Fruit fly (Drosophila melanogaster) whole organism, embryonic: ENCODE measurements around the gene slf.

Source experiments
- Atf-2 ChIP-seq: fragments of 200-800 bp; sonication (Bioruptor generic); optimal IDR thresholded peaks from 2 replicates; lab custom pipeline; 2016; ENCODE audit warnings: missing biosample characterization, missing genetic modification characterization
- Bteb2 ChIP-seq: fragments of 200-800 bp; sonication (Bioruptor generic); optimal IDR thresholded peaks from 2 replicates; lab custom pipeline; 2016; ENCODE audit warnings: missing biosample characterization, missing genetic modification characterization
- CG10431 ChIP-seq: fragments of 200-800 bp; sonication (Bioruptor generic); optimal IDR thresholded peaks from 3 replicates; lab custom pipeline; 2018; ENCODE audit warnings: missing biosample characterization, mild to moderate bottlenecking, missing genetic modification characterization
- CG10959 ChIP-seq: fragments of 200-800 bp; sonication (Bioruptor generic); IDR thresholded peaks from 2 replicates; pipeline ENCODE4 v1.3.6; 2022; ENCODE audit warnings: missing biosample characterization, missing genetic modification characterization
- CG11247 ChIP-seq: fragments of 200-800 bp; sonication (Bioruptor generic); IDR thresholded peaks from 2 replicates; pipeline ENCODE4 v1.3.6; 2022; ENCODE audit warnings: missing biosample characterization, missing genetic modification characterization
- CG1233 ChIP-seq: fragments of 200-800 bp; sonication (Bioruptor generic); optimal IDR thresholded peaks from 4 replicates; lab custom pipeline; 2018; ENCODE audit warnings: missing biosample characterization, mild to moderate bottlenecking, missing genetic modification characterization
- CG13624 ChIP-seq: fragments of 200-800 bp; sonication (Bioruptor generic); optimal IDR thresholded peaks from 2 replicates; lab custom pipeline; 2016; ENCODE audit warnings: missing biosample characterization, missing genetic modification characterization
- CG15601 ChIP-seq: fragments of 200-800 bp; sonication (Bioruptor generic); optimal IDR thresholded peaks from 3 replicates; lab custom pipeline; 2019; ENCODE audit warnings: missing biosample characterization, mild to moderate bottlenecking, missing genetic modification characterization, moderate library complexity
- CG17612 ChIP-seq: fragments of 200-800 bp; sonication (Bioruptor generic); IDR thresholded peaks from 2 replicates; pipeline ENCODE4 v1.3.6; 2022; ENCODE audit warnings: missing biosample characterization, missing genetic modification characterization
- CG18011 ChIP-seq: fragments of 200-800 bp; sonication (Bioruptor generic); optimal IDR thresholded peaks from 2 replicates; lab custom pipeline; 2017; ENCODE audit warnings: missing biosample characterization, missing genetic modification characterization, mild to moderate bottlenecking, moderate library complexity, missing genotype
- CG2120 ChIP-seq: fragments of 200-800 bp; sonication (Bioruptor generic); optimal IDR thresholded peaks from 3 replicates; lab custom pipeline; 2016; ENCODE audit warnings: missing biosample characterization, missing genetic modification characterization
- CG33213 ChIP-seq: fragments of 200-800 bp; sonication (Bioruptor generic); optimal IDR thresholded peaks from 3 replicates; lab custom pipeline; 2016; ENCODE audit warnings: missing biosample characterization, missing genetic modification characterization
- CG3407 ChIP-seq: fragments of 200-800 bp; sonication (Bioruptor generic); optimal IDR thresholded peaks from 2 replicates; lab custom pipeline; 2018; ENCODE audit warnings: missing biosample characterization, mild to moderate bottlenecking, missing genetic modification characterization
- CG43689 ChIP-seq: fragments of 200-800 bp; sonication (Bioruptor generic); IDR thresholded peaks from 2 replicates; pipeline ENCODE4 v1.3.6; 2022; ENCODE audit warnings: missing biosample characterization, missing genetic modification characterization
- CG8478 ChIP-seq: fragments of >200 bp; optimal IDR thresholded peaks from 2 replicates; lab custom pipeline; 2018
- CG9797 ChIP-seq: fragments of 200-800 bp; sonication (Bioruptor generic); optimal IDR thresholded peaks from 3 replicates; lab custom pipeline; 2018; ENCODE audit warnings: missing biosample characterization, mild to moderate bottlenecking, missing genetic modification characterization
- Deaf1 ChIP-seq: fragments of 200-800 bp; optimal IDR thresholded peaks from 3 replicates; lab custom pipeline; 2019; ENCODE audit warnings: missing biosample characterization, mild to moderate bottlenecking, missing genetic modification characterization, moderate library complexity
- Dp ChIP-seq: fragments of 200-800 bp; sonication (Bioruptor generic); optimal IDR thresholded peaks from 2 replicates; lab custom pipeline; 2018; ENCODE audit warnings: missing biosample characterization, mild to moderate bottlenecking, missing genetic modification characterization, moderate library complexity
- Ets65A ChIP-seq: fragments of 200-800 bp; sonication (Bioruptor generic); peaks from one replicate; lab custom pipeline; 2016; ENCODE audit warnings: missing biosample characterization, missing genetic modification characterization
- Ets97D ChIP-seq: fragments of 200-800 bp; sonication (Bioruptor generic); optimal IDR thresholded peaks from 3 replicates; lab custom pipeline; 2016; ENCODE audit warnings: missing biosample characterization, missing genetic modification characterization
- GATAe ChIP-seq: fragments of 200-800 bp; sonication (Bioruptor generic); conservative IDR thresholded peaks from 2 replicates; pipeline ENCODE4 v1.3.6; 2022; ENCODE audit warnings: missing biosample characterization, missing genetic modification characterization
- Hmr ChIP-seq: fragments of 200-800 bp; sonication (Bioruptor generic); optimal IDR thresholded peaks from 3 replicates; lab custom pipeline; 2017; ENCODE audit warnings: mild to moderate bottlenecking, missing biosample characterization, missing genetic modification reagents, missing genetic modification characterization
- Hr39 ChIP-seq: fragments of >200 bp; optimal IDR thresholded peaks from 2 replicates; lab custom pipeline; 2017
- MTF-1 ChIP-seq: fragments of 200-800 bp; sonication (Bioruptor generic); optimal IDR thresholded peaks from 2 replicates; lab custom pipeline; 2018; ENCODE audit warnings: missing biosample characterization, mild to moderate bottlenecking, missing genetic modification characterization, borderline replicate concordance
- Meics ChIP-seq: fragments of 200-800 bp; sonication (Bioruptor generic); optimal IDR thresholded peaks from 2 replicates; lab custom pipeline; 2017; ENCODE audit warnings: missing biosample characterization, mild to moderate bottlenecking, missing genetic modification characterization
- Mrtf ChIP-seq: fragments of 200-800 bp; sonication (Bioruptor generic); IDR thresholded peaks from 3 replicates; pipeline ENCODE4 v1.3.6; 2022; ENCODE audit warnings: missing biosample characterization, missing genetic modification characterization
- Nf-YB ChIP-seq: fragments of 200-800 bp; sonication (Bioruptor generic); optimal IDR thresholded peaks from 3 replicates; lab custom pipeline; 2019; ENCODE audit warnings: missing biosample characterization, mild to moderate bottlenecking, missing genetic modification characterization, moderate library complexity
- Ssrp ChIP-seq: fragments of 200-800 bp; sonication (Bioruptor generic); optimal IDR thresholded peaks from 2 replicates; lab custom pipeline; 2018; ENCODE audit warnings: missing biosample characterization, mild to moderate bottlenecking, missing genetic modification characterization, moderate library complexity
- amos ChIP-seq: fragments of 200-800 bp; sonication (Bioruptor generic); IDR thresholded peaks from 2 replicates; pipeline ENCODE4 v1.3.6; 2022; ENCODE audit warnings: missing biosample characterization, missing genetic modification characterization; ENCODE audit not compliant: partially characterized antibody
- bab2 ChIP-seq: fragments of 200-800 bp; sonication (Bioruptor generic); optimal IDR thresholded peaks from 2 replicates; lab custom pipeline; 2016; ENCODE audit warnings: missing biosample characterization, missing genetic modification characterization
- bowl ChIP-seq: fragments of 200-800 bp; sonication (Bioruptor generic); IDR thresholded peaks from 2 replicates; pipeline ENCODE4 v1.3.6; 2022; ENCODE audit warnings: missing biosample characterization, missing genetic modification characterization
- btn ChIP-seq: fragments of 200-800 bp; sonication (Bioruptor generic); optimal IDR thresholded peaks from 2 replicates; lab custom pipeline; 2016; ENCODE audit warnings: missing biosample characterization, missing genetic modification characterization
- cas ChIP-seq: fragments of 200-800 bp; sonication (Bioruptor generic); IDR thresholded peaks from 2 replicates; pipeline ENCODE4 v1.3.6; 2022; ENCODE audit warnings: missing biosample characterization, missing genetic modification characterization
- chn ChIP-seq: fragments of 200-800 bp; sonication (Bioruptor generic); optimal IDR thresholded peaks from 2 replicates; lab custom pipeline; 2016; ENCODE audit warnings: missing biosample characterization, missing genetic modification characterization
- da ChIP-seq: fragments of 200-800 bp; sonication (Bioruptor generic); optimal IDR thresholded peaks from 2 replicates; lab custom pipeline; 2016; ENCODE audit warnings: missing biosample characterization, missing genetic modification characterization
- dimm ChIP-seq: fragments of 200-800 bp; sonication (Bioruptor generic); IDR thresholded peaks from 2 replicates; pipeline ENCODE4 v1.3.6; 2022; ENCODE audit warnings: missing biosample characterization, missing genetic modification characterization
- disco-r ChIP-seq: fragments of 200-800 bp; sonication (Bioruptor generic); optimal IDR thresholded peaks from 2 replicates; lab custom pipeline; 2016; ENCODE audit warnings: missing biosample characterization, missing genetic modification characterization
- dpn ChIP-seq, 2 experiments: fragments of 200-800 bp; sonication (Bioruptor generic); optimal IDR thresholded peaks; 3 replicates each; lab custom pipeline; 2016; ENCODE audit warnings: missing biosample characterization in 2 of 2, missing genetic modification characterization in 2 of 2
- exex ChIP-seq: fragments of 200-800 bp; sonication (Bioruptor generic); optimal IDR thresholded peaks from 4 replicates; lab custom pipeline; 2018; ENCODE audit warnings: missing biosample characterization, mild to moderate bottlenecking, missing genetic modification characterization, moderate library complexity
- fd3F ChIP-seq: fragments of 200-800 bp; sonication (Bioruptor generic); optimal IDR thresholded peaks from 2 replicates; lab custom pipeline; 2018; ENCODE audit warnings: missing biosample characterization, mild to moderate bottlenecking, missing genetic modification characterization, moderate library complexity
- hkb ChIP-seq, 2 experiments: fragments of 200-800 bp in 1 of 2; fragments of >200 bp in 1 of 2; sonication (Bioruptor generic) in 1 of 2; IDR thresholded peaks in 1 of 2; optimal IDR thresholded peaks in 1 of 2; 2 replicates each; pipeline versions ENCODE4 v1.3.6 to Lab custom; 2017 to 2022; ENCODE audit warnings: missing biosample characterization in 1 of 2, missing genetic modification characterization in 1 of 2
- mirr ChIP-seq: fragments of 200-800 bp; sonication (Bioruptor generic); optimal IDR thresholded peaks from 3 replicates; lab custom pipeline; 2018; ENCODE audit warnings: missing biosample characterization, mild to moderate bottlenecking, missing genetic modification characterization
- p53 ChIP-seq: fragments of 200-800 bp; sonication (Bioruptor generic); optimal IDR thresholded peaks from 2 replicates; lab custom pipeline; 2016; ENCODE audit warnings: missing biosample characterization, missing genetic modification characterization
- phol ChIP-seq: fragments of 200-800 bp; sonication (Bioruptor generic); optimal IDR thresholded peaks from 3 replicates; lab custom pipeline; 2018; ENCODE audit warnings: missing biosample characterization, mild to moderate bottlenecking, missing genetic modification characterization, moderate library complexity
- pzg ChIP-seq: fragments of 200-800 bp; sonication (Bioruptor generic); optimal IDR thresholded peaks from 3 replicates; lab custom pipeline; 2018; ENCODE audit warnings: missing biosample characterization, mild to moderate bottlenecking, missing genetic modification characterization, moderate library complexity
- row ChIP-seq: fragments of 200-800 bp; sonication (Bioruptor generic); IDR thresholded peaks from 3 replicates; pipeline ENCODE4 v1.3.6; 2022; ENCODE audit warnings: missing biosample characterization, missing genetic modification characterization
- sens-2 ChIP-seq: fragments of 200-800 bp; sonication (Bioruptor generic); IDR thresholded peaks from 2 replicates; pipeline ENCODE4 v1.3.6; 2022; ENCODE audit warnings: missing biosample characterization, missing genetic modification characterization
- ttk ChIP-seq: fragments of 200-800 bp; sonication (Bioruptor generic); IDR thresholded peaks from 2 replicates; pipeline ENCODE4 v2.1.2; 2022; ENCODE audit warnings: missing biosample characterization, missing genetic modification characterization
- unpg ChIP-seq: fragments of 200-800 bp; sonication (Bioruptor generic); optimal IDR thresholded peaks from 3 replicates; lab custom pipeline; 2018; ENCODE audit warnings: missing biosample characterization, mild to moderate bottlenecking, missing genetic modification characterization, moderate library complexity
- zen ChIP-seq: fragments of 200-800 bp; sonication (Bioruptor generic); optimal IDR thresholded peaks from 3 replicates; lab custom pipeline; 2018; ENCODE audit warnings: missing biosample characterization, mild to moderate bottlenecking, missing genetic modification characterization, moderate library complexity
- zen2 ChIP-seq: fragments of 200-800 bp; sonication (Bioruptor generic); IDR thresholded peaks from 3 replicates; pipeline ENCODE4 v1.3.6; 2022; ENCODE audit warnings: missing biosample characterization, missing genetic modification characterization; ENCODE audit not compliant: partially characterized antibody

slf gene

DNA sequence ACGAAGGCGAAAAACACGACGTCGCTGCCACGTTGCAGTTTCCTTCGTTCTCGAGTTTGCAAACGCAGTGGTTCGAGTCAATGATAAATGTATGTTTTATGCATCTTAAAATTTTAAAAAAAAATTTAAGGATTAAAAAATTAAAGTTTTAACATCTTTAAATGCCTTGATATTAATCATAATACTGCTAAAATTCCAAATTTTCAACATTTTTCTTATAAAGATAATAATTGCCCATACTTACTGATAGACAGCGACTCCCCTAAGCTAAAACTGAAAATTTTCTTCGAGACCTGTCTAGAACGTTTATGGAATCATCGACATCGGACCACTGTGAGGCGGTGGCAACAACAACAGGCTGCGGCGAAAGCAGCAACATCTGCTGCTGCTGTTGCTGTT, 19.6 kb upstream of the slf start (continued):
- TF ChIP-seq pzg (GFP tag; lab: Kevin White, UChicago) = no peak
- peak; percentile 58 for TF ChIP-seq unpg (GFP tag; lab: Kevin White, UChicago)
- TF ChIP-seq mirr (GFP tag; lab: Kevin White, UChicago) = no peak
- no peak for TF ChIP-seq CG17612 (GFP tag; lab: Robert Waterston, UW)
- TF ChIP-seq CG9797 (GFP tag; lab: Kevin White, UChicago) = no peak
- TF ChIP-seq MTF-1 (GFP tag; lab: Kevin White, UChicago) = no peak
- TF ChIP-seq fd3F (GFP tag; lab: Kevin White, UChicago) = peak; percentile 46
- TF ChIP-seq CG8478 (lab: Kevin White, UChicago) = no peak
- peak; percentile 86 for TF ChIP-seq Deaf1 (tag; lab: Kevin White, UChicago)
- no peak for TF ChIP-seq CG13624 (GFP tag; lab: Kevin White, UChicago)
- peak; percentile 51 for TF ChIP-seq Atf-2 (GFP tag; lab: Kevin White, UChicago)
- peak; percentile 3 for TF ChIP-seq bab2
- peak; percentile 83 for TF ChIP-seq Hmr (GFP tag; lab: Kevin White, UChicago)
- TF ChIP-seq CG11247 = peak; percentile 72
- no peak for TF ChIP-seq Nf-YB (GFP tag; lab: Kevin White, UChicago)
- peak; percentile 41 for TF ChIP-seq Ssrp (tag; lab: Kevin White, UChicago)
- peak; percentile 26 for TF ChIP-seq CG3407 (GFP tag; lab: Kevin White, UChicago)
- TF ChIP-seq CG10959 (GFP tag; lab: Robert Waterston, UW) = no peak
- TF ChIP-seq Bteb2 (GFP tag; lab: Kevin White, UChicago) = peak; percentile 1
- TF ChIP-seq Dp (GFP tag; lab: Kevin White, UChicago) = no peak
- no peak for TF ChIP-seq p53 (GFP tag; lab: Kevin White, UChicago)
- no peak; the same call in 1 of the 2 replicates for TF ChIP-seq bowl
- no peak for TF ChIP-seq da (GFP tag; lab: Kevin White, UChicago)
- TF ChIP-seq Hr39 (lab: Kevin White, UChicago) = no peak
- peak; percentile 27 for TF ChIP-seq exex (tag; lab: Kevin White, UChicago)
- TF ChIP-seq CG15601 (tag; lab: Kevin White, UChicago) = peak; percentile 57
- peak; percentile 85 for TF ChIP-seq Meics
- TF ChIP-seq chn = no peak
- peak; percentile 1 for TF ChIP-seq CG10431 (GFP tag; lab: Kevin White, UChicago)
- TF ChIP-seq row (GFP tag; lab: Robert Waterston, UW) = peak; percentile 59
- no peak for TF ChIP-seq CG18011 (GFP tag; lab: Kevin White, UChicago)
- peak; percentile 5 for TF ChIP-seq btn (GFP tag; lab: Kevin White, UChicago)
- TF ChIP-seq phol = peak; percentile 65
- peak; percentile 72 for TF ChIP-seq CG2120 (GFP tag; lab: Kevin White, UChicago)
- no peak for TF ChIP-seq amos (GFP tag; lab: Robert Waterston, UW)
- TF ChIP-seq Ets65A (GFP tag; lab: Kevin White, UChicago) = peak; percentile 95
- TF ChIP-seq GATAe = no peak
- TF ChIP-seq CG43689 = peak; percentile 19; the same call in 1 of the 2 replicates
- peak; percentile 56 for TF ChIP-seq CG1233 (GFP tag; lab: Kevin White, UChicago)
- TF ChIP-seq zen (tag; lab: Kevin White, UChicago) = no peak
- no peak for TF ChIP-seq zen2 (GFP tag; lab: Robert Waterston, UW)
- TF ChIP-seq ttk = peak; percentile 30; the same call in 1 of the 2 replicates
- TF ChIP-seq Ets97D = peak; percentile 19
- peak; percentile 10 for TF ChIP-seq CG33213 (GFP tag; lab: Kevin White, UChicago)
- no peak for TF ChIP-seq cas (GFP tag; lab: Robert Waterston, UW)
- no peak for TF ChIP-seq sens-2 (GFP tag; lab: Robert Waterston, UW)
- peak; percentile 20 to 73 for TF ChIP-seq dpn (GFP tag; optimal IDR thresholded peaks at IDR 0.05; lab: Kevin White, UChicago)
- no peak for TF ChIP-seq disco-r
- TF ChIP-seq dimm = peak; percentile 22; the same call in 1 of the 2 replicates
- TF ChIP-seq Mrtf = peak; percentile 55; the same call in 1 of the 3 replicates
- TF ChIP-seq hkb (optimal IDR thresholded peaks at IDR 0.05; lab: Kevin White, UChicago) = no peak
- peak; percentile 73 for TF ChIP-seq hkb (GFP tag; IDR thresholded peaks at IDR 0.05; lab: Robert Waterston, UW)
